Worm (Caenorhabditis elegans): Measurements from ENCODE around the gene faah-1.

DNA sequence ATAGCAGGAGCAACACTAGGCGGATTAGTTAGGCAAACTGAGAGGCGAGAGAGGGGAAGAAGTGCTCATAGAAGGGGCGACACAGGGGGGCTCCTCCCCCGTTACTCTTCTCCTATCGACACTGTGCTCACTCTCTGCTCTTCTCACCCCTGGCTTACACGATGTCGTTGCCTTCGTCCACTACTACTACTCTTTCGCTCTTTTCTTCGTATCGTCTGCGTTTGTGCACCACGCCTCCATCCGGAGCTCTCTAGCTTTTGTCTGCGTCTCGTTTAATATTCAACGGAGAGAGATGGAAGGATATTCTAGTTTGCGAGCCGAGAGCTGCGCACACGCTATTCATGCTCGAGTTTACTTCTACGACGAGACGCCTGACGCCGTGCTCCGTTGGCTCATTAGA, 24.1 kb downstream of the faah-1 start:
- TF ChIP-seq F22D6.2 (tag; optimal IDR thresholded peaks at IDR 0.05), result no peak
- TF ChIP-seq unc-130 (GFP tag; optimal IDR thresholded peaks at IDR 0.05), result no peak
- no peak for TF ChIP-seq madf-10 (tag; optimal IDR thresholded peaks at IDR 0.05)
- no peak for TF ChIP-seq ets-4 (GFP tag; optimal IDR thresholded peaks at IDR 0.05)
- TF ChIP-seq athp-1 (tag; optimal IDR thresholded peaks at IDR 0.05), result no peak
- TF ChIP-seq him-1 (tag; optimal IDR thresholded peaks at IDR 0.05), result no peak
- TF ChIP-seq egl-44 (GFP tag; IDR thresholded peaks at IDR 0.05), result no peak
- no peak for TF ChIP-seq pha-4 (tag; optimal IDR thresholded peaks at IDR 0.05)
- TF ChIP-seq snpc-1.1 (tag; optimal IDR thresholded peaks at IDR 0.05; ENCODE audit: insufficient read depth), result no peak
- no peak for TF ChIP-seq lin-40 (tag; optimal IDR thresholded peaks at IDR 0.05)
- TF ChIP-seq Y53F4B.3 (GFP tag; IDR thresholded peaks at IDR 0.05), result no peak

All from whole organism, young adult.